Worm (Caenorhabditis elegans) whole organism, young adult: ENCODE results near the gene srw-21.
A peak's percentile ranks its signal among the peaks of the same experiment; 100 is the strongest.

Source experiments
- D2030.7 ChIP-seq: fragments of 200-800 bp; sonication (Bioruptor generic); IDR thresholded peaks from 2 replicates; pipeline ENCODE4 v1.3.6; 2022; ENCODE audit warnings: missing genetic modification reagents, missing genetic modification characterization, missing compliant biosample characterization
- F10E7.11 ChIP-seq: sonication (generic microtip); optimal IDR thresholded peaks from 2 replicates; lab custom pipeline; 2017; ENCODE audit warnings: mild to moderate bottlenecking, missing genetic modification characterization, moderate library complexity, missing compliant biosample characterization
- F22D6.2 ChIP-seq: sonication (generic microtip); optimal IDR thresholded peaks from 2 replicates; lab custom pipeline; 2016; ENCODE audit warnings: mild to moderate bottlenecking, missing genetic modification characterization, missing compliant biosample characterization
- F33H1.4 ChIP-seq: fragments of 200-800 bp; sonication (Bioruptor generic); IDR thresholded peaks from 2 replicates; pipeline ENCODE4 v1.3.6; 2022; ENCODE audit warnings: missing genetic modification reagents, missing genetic modification characterization, missing compliant biosample characterization
- Y53G8AR.9 ChIP-seq: fragments of 200-800 bp; sonication (Bioruptor generic); conservative IDR thresholded peaks from 2 replicates; pipeline ENCODE4 v1.3.6; 2022; ENCODE audit warnings: missing genetic modification reagents, missing genetic modification characterization, missing compliant biosample characterization
- Y95B8A.8 ChIP-seq: fragments of 200-800 bp; sonication (Bioruptor generic); IDR thresholded peaks from 2 replicates; pipeline ENCODE4 v1.3.6; 2022; ENCODE audit warnings: missing genetic modification reagents, missing genetic modification characterization, missing compliant biosample characterization
- akir-1 ChIP-seq: fragments of 200-800 bp; sonication (Bioruptor generic); optimal IDR thresholded peaks from 2 replicates; lab custom pipeline; 2018; ENCODE audit warnings: mild to moderate bottlenecking, missing genetic modification characterization, moderate library complexity, missing compliant biosample characterization
- aptf-3 ChIP-seq: fragments of 200-800 bp; sonication (Bioruptor generic); IDR thresholded peaks from 2 replicates; pipeline ENCODE4 v1.3.6; 2022; ENCODE audit warnings: missing genetic modification characterization, missing compliant biosample characterization
- egrh-3 ChIP-seq: fragments of 200-800 bp; sonication (Bioruptor generic); IDR thresholded peaks from 2 replicates; pipeline ENCODE4 v1.3.6; 2022; ENCODE audit warnings: missing genetic modification reagents, missing genetic modification characterization, missing compliant biosample characterization
- ekl-4 ChIP-seq: fragments of 200-800 bp; sonication (Bioruptor generic); IDR thresholded peaks from 2 replicates; pipeline ENCODE4 v1.3.6; 2022; ENCODE audit warnings: missing genetic modification reagents, missing genetic modification characterization, missing compliant biosample characterization
- ets-4 ChIP-seq: fragments of 200-800 bp; sonication (Bioruptor generic); optimal IDR thresholded peaks from 2 replicates; lab custom pipeline; 2018; ENCODE audit warnings: mild to moderate bottlenecking, missing genetic modification characterization, missing compliant biosample characterization
- hlh-12 ChIP-seq: sonication (generic microtip); optimal IDR thresholded peaks from 2 replicates; lab custom pipeline; 2016; ENCODE audit warnings: missing genetic modification characterization, missing compliant biosample characterization
- hrde-1 ChIP-seq: sonication (generic microtip); optimal IDR thresholded peaks from 2 replicates; lab custom pipeline; 2016; ENCODE audit warnings: missing genetic modification characterization, mild to moderate bottlenecking, missing compliant biosample characterization, moderate library complexity, missing genotype, missing genetic modification reagents, borderline replicate concordance
- hsf-1 ChIP-seq: fragments of 200-800 bp; sonication (Bioruptor generic); IDR thresholded peaks from 2 replicates; pipeline ENCODE4 v1.3.6; 2022; ENCODE audit warnings: missing genetic modification reagents, missing genetic modification characterization, missing compliant biosample characterization
- let-607 ChIP-seq, 2 experiments: fragments of 200-800 bp in 1 of 2; sonication (Bioruptor generic) in 1 of 2; sonication (generic microtip) in 1 of 2; optimal IDR thresholded peaks; 2 replicates each; lab custom pipeline; 2016 to 2018; ENCODE audit warnings: mild to moderate bottlenecking in 2 of 2, missing compliant biosample characterization in 2 of 2, missing genetic modification characterization in 2 of 2, moderate library complexity in 2 of 2, missing genotype in 1 of 2
- lin-54 ChIP-seq: fragments of 200-800 bp; sonication (Bioruptor generic); optimal IDR thresholded peaks from 2 replicates; lab custom pipeline; 2018; ENCODE audit warnings: mild to moderate bottlenecking, missing genetic modification characterization, missing compliant biosample characterization
- lsl-1 ChIP-seq: fragments of 200-800 bp; sonication (Bioruptor generic); optimal IDR thresholded peaks from 2 replicates; lab custom pipeline; 2018; ENCODE audit warnings: mild to moderate bottlenecking, missing genetic modification characterization, moderate library complexity, missing compliant biosample characterization
- lsy-27 ChIP-seq: sonication (generic microtip); optimal IDR thresholded peaks from 2 replicates; lab custom pipeline; 2017; ENCODE audit warnings: missing genetic modification characterization, mild to moderate bottlenecking, missing compliant biosample characterization, antibody characterized with exemption, missing genotype, borderline replicate concordance; ENCODE audit not compliant: insufficient read depth
- madf-10 ChIP-seq: sonication (generic microtip); optimal IDR thresholded peaks from 2 replicates; lab custom pipeline; 2016; ENCODE audit warnings: mild to moderate bottlenecking, missing genetic modification characterization, missing compliant biosample characterization
- madf-6 ChIP-seq: fragments of 200-800 bp; sonication (Bioruptor generic); IDR thresholded peaks from 2 replicates; pipeline ENCODE4 v1.3.6; 2022; ENCODE audit warnings: missing genetic modification reagents, missing genetic modification characterization, missing compliant biosample characterization
- mes-4 ChIP-seq: sonication (generic microtip); optimal IDR thresholded peaks from 2 replicates; lab custom pipeline; 2016; ENCODE audit warnings: missing genotype, missing genetic modification characterization, missing compliant biosample characterization
- nhr-179 ChIP-seq: sonication (generic microtip); optimal IDR thresholded peaks from 2 replicates; lab custom pipeline; 2016; ENCODE audit warnings: mild to moderate bottlenecking, missing genetic modification characterization, missing compliant biosample characterization
- pbrm-1 ChIP-seq: fragments of 200-800 bp; sonication (Bioruptor generic); IDR thresholded peaks from 2 replicates; pipeline ENCODE4 v1.3.6; 2022; ENCODE audit warnings: missing genetic modification reagents, missing genetic modification characterization, missing compliant biosample characterization
- pha-4 ChIP-seq: fragments of 150-350 bp; sonication (generic microtip); optimal IDR thresholded peaks from 2 replicates; lab custom pipeline; 2014; ENCODE audit warnings: missing biosample characterization, missing genetic modification reagents, missing genetic modification characterization
- rcor-1 ChIP-seq: fragments of 200-800 bp; sonication (Bioruptor generic); IDR thresholded peaks from 2 replicates; pipeline ENCODE4 v1.3.6; 2022; ENCODE audit warnings: missing genetic modification reagents, missing genetic modification characterization, missing compliant biosample characterization
- repo-1 ChIP-seq: sonication (generic microtip); optimal IDR thresholded peaks from 2 replicates; lab custom pipeline; 2017; ENCODE audit warnings: mild to moderate bottlenecking, missing genetic modification characterization, missing compliant biosample characterization
- tbp1 ChIP-seq: fragments of 200-800 bp; sonication (Bioruptor generic); optimal IDR thresholded peaks from 2 replicates; lab custom pipeline; 2018; ENCODE audit warnings: mild to moderate bottlenecking, missing genetic modification characterization, missing compliant biosample characterization
- unc-130 ChIP-seq: sonication (generic microtip); optimal IDR thresholded peaks from 2 replicates; lab custom pipeline; 2016; ENCODE audit warnings: missing genetic modification reagents, missing genetic modification characterization, missing compliant biosample characterization
- xnd-1 ChIP-seq: sonication (generic microtip); optimal IDR thresholded peaks from 2 replicates; lab custom pipeline; 2016; ENCODE audit warnings: missing genotype, missing genetic modification reagents, missing genetic modification characterization, missing compliant biosample characterization
- ztf-18 ChIP-seq: sonication (generic microtip); optimal IDR thresholded peaks from 2 replicates; lab custom pipeline; 2016; ENCODE audit warnings: missing genotype, mild to moderate bottlenecking, missing genetic modification characterization, missing compliant biosample characterization

The srw-21 gene

DNA sequence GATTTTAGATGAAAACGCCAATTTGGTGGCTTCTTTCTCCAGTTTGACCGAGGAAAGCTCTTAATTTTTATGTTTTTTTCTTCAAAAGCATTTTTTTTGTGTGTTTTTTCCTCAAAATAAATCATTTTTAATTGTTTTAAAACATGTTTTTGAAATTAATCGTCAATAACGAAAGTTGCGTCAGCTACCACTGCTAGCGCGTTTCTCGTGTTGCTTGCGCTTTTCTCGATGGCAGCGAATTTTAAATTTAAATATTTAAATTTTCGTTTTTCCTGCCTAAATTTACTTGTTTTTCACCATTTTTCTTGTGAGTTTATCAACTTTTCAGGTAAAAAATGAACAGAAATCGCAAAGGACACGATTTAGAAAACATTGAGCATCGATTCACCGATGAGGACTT is 50.1 kb downstream of the srw-21 start, which contains the start of gene prde-1:
TSS of gene prde-1 (plus strand) at position 322 of the 400 bp plus-strand sequence.
- TF ChIP-seq Y53G8AR.9 (GFP tag; lab: Robert Waterston, UW): no peak
- 0 out of 2 replicates have a peak, but pooled peaks have one; percentile 13 for TF ChIP-seq pbrm-1
- peak; percentile 43 for TF ChIP-seq xnd-1 (tag; lab: Kevin White, UChicago)
- no peak for TF ChIP-seq ets-4 (GFP tag; lab: Kevin White, UChicago)
- TF ChIP-seq madf-6 (GFP tag; lab: Robert Waterston, UW): peak; percentile 66
- no peak for TF ChIP-seq unc-130 (GFP tag; lab: Kevin White, UChicago)
- TF ChIP-seq pha-4 (tag; lab: Kevin White, UChicago): no peak
- no peak for TF ChIP-seq hlh-12 (tag; lab: Kevin White, UChicago)
- no peak for TF ChIP-seq madf-10 (tag; lab: Kevin White, UChicago)
- peak; percentile 93 for TF ChIP-seq ztf-18 (tag; lab: Kevin White, UChicago)
- no peak for TF ChIP-seq F10E7.11 (tag; lab: Kevin White, UChicago)
- TF ChIP-seq nhr-179 (tag; lab: Kevin White, UChicago): no peak
- peak; percentile 48 for TF ChIP-seq F33H1.4 (GFP tag; lab: Robert Waterston, UW)
- no peak for TF ChIP-seq let-607 (tag; optimal IDR thresholded peaks at IDR 0.05; lab: Kevin White, UChicago)
- no peak for TF ChIP-seq F22D6.2 (tag; lab: Kevin White, UChicago)
- no peak for TF ChIP-seq akir-1 (GFP tag; lab: Kevin White, UChicago)
- TF ChIP-seq egrh-3: no peak
- TF ChIP-seq Y95B8A.8 (GFP tag; lab: Robert Waterston, UW): no peak
- TF ChIP-seq lsl-1 (GFP tag; lab: Kevin White, UChicago): peak; percentile 61
- peak; percentile 28 for TF ChIP-seq tbp1
- no peak for TF ChIP-seq ekl-4 (GFP tag; lab: Robert Waterston, UW)
- 0 out of 2 replicates have a peak, but pooled peaks have one; percentile 36 for TF ChIP-seq rcor-1 (GFP tag; lab: Robert Waterston, UW)
- no peak for TF ChIP-seq repo-1 (tag; lab: Kevin White, UChicago)
- peak; percentile 49 for TF ChIP-seq lin-54 (GFP tag; lab: Kevin White, UChicago)
- TF ChIP-seq lsy-27: no peak
- peak; percentile 41; the same call in 1 of the 2 replicates for TF ChIP-seq hsf-1 (GFP tag; lab: Robert Waterston, UW)
- TF ChIP-seq hrde-1: no peak
- TF ChIP-seq D2030.7: peak; percentile 50
- no peak for TF ChIP-seq aptf-3
- no peak for TF ChIP-seq mes-4
